Fruit fly (Drosophila melanogaster): ENCODE results near the gene Rab18.

DNA sequence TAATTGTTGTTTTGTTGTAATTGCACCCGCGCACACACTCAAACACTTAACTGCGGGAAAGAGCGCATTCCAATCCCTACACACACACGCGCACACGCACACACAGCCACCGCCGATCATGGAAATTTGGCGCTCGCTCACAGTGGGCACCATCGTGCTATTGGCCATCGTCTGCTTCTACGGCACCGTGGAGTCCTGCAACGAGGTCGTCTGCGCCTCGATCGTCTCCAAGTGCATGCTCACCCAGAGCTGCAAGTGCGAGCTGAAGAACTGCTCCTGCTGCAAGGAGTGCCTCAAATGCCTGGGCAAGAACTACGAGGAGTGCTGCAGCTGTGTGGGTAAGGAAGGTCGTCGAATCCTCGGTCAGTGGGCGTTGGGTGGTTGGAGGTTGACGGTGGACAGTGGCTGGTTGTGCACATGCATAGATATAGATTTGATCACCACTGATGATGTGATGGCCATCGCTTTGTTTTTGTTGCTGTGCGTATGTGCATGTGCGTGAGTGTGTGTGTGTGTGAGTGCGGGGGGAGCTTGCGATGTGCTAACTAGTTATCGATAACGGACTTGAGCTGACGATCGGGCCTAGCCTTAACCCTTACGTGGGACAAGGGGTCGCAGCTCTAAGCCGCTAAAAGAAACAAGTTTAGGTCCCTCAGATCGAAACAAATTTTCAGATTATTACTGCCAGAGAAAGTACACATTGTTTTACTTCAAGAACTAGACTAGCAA, 19.2 kb upstream of the Rab18 start:
- TF ChIP-seq bab1 (GFP tag; optimal IDR thresholded peaks at IDR 0.05) (peak; percentile 22), CG11617 (GFP tag; optimal IDR thresholded peaks at IDR 0.05) (no peak), kay (GFP tag; ENCODE audit: borderline replicate concordance) (no peak), CG33017 (tag; optimal IDR thresholded peaks at IDR 0.05) (no peak), CG7101 (tag; optimal IDR thresholded peaks at IDR 0.05) (no peak), CG1620 (GFP tag; optimal IDR thresholded peaks at IDR 0.05) (no peak), tj (GFP tag; optimal IDR thresholded peaks at IDR 0.05) (no peak), CG5204 (GFP tag; optimal IDR thresholded peaks at IDR 0.05) (no peak), pad (GFP tag; optimal IDR thresholded peaks at IDR 0.05) (no peak), Crg-1 (GFP tag; optimal IDR thresholded peaks at IDR 0.05) (no peak)

All from whole organism, adult.